Fruit fly (Drosophila melanogaster) whole organism, embryonic: ENCODE data around the gene CG13049.

Source experiments
- Blimp-1 ChIP-seq: fragments of 200-800 bp; sonication (Bioruptor generic); optimal IDR thresholded peaks from 3 replicates; lab custom pipeline; 2018; ENCODE audit warnings: missing biosample characterization, missing genetic modification characterization, mild to moderate bottlenecking, moderate library complexity, missing genetic modification reagents
- CG12104 ChIP-seq: fragments of 200-800 bp; sonication (Bioruptor generic); optimal IDR thresholded peaks from 3 replicates; lab custom pipeline; 2016; ENCODE audit warnings: missing biosample characterization, missing genetic modification characterization
- CG1647 ChIP-seq: fragments of 200-800 bp; sonication (Bioruptor generic); optimal IDR thresholded peaks from 3 replicates; lab custom pipeline; 2016; ENCODE audit warnings: missing biosample characterization, missing genetic modification characterization
- CG17361 ChIP-seq: fragments of 200-800 bp; sonication (Bioruptor generic); IDR thresholded peaks from 3 replicates; pipeline ENCODE4 v1.3.6; 2022; ENCODE audit warnings: missing biosample characterization, missing genetic modification characterization
- CG17829 ChIP-seq: fragments of 200-800 bp; optimal IDR thresholded peaks from 2 replicates; lab custom pipeline; 2019; ENCODE audit warnings: missing biosample characterization, mild to moderate bottlenecking, missing genetic modification characterization, moderate library complexity
- CG2199 ChIP-seq: fragments of 200-800 bp; sonication (Bioruptor generic); IDR thresholded peaks from 3 replicates; pipeline ENCODE4 v1.3.6; 2022; ENCODE audit warnings: missing biosample characterization, missing genetic modification characterization
- CG4617 ChIP-seq: fragments of 200-800 bp; sonication (Bioruptor generic); optimal IDR thresholded peaks from 3 replicates; lab custom pipeline; 2016; ENCODE audit warnings: missing biosample characterization, missing genetic modification characterization, borderline replicate concordance
- CG4730 ChIP-seq: fragments of 200-800 bp; sonication (Bioruptor generic); IDR thresholded peaks from 2 replicates; pipeline ENCODE4 v1.3.6; 2022; ENCODE audit warnings: missing biosample characterization, missing genetic modification characterization
- CG5180 ChIP-seq: fragments of 200-800 bp; sonication (Bioruptor generic); optimal IDR thresholded peaks from 3 replicates; lab custom pipeline; 2017; ENCODE audit warnings: missing biosample characterization, missing genetic modification characterization, mild to moderate bottlenecking, moderate library complexity, missing genetic modification reagents
- CG7372 ChIP-seq: fragments of 200-800 bp; sonication (Bioruptor generic); IDR thresholded peaks from 2 replicates; pipeline ENCODE4 v1.3.6; 2022; ENCODE audit warnings: missing biosample characterization, missing genetic modification characterization
- CG7745 ChIP-seq: fragments of 200-800 bp; sonication (Bioruptor generic); optimal IDR thresholded peaks from 2 replicates; lab custom pipeline; 2018; ENCODE audit warnings: missing biosample characterization, mild to moderate bottlenecking, missing genetic modification characterization, moderate library complexity
- CG9609 ChIP-seq: fragments of 200-800 bp; sonication (Bioruptor generic); optimal IDR thresholded peaks from 3 replicates; lab custom pipeline; 2016; ENCODE audit warnings: missing biosample characterization, missing genetic modification characterization
- CG9797 ChIP-seq: fragments of 200-800 bp; sonication (Bioruptor generic); optimal IDR thresholded peaks from 3 replicates; lab custom pipeline; 2018; ENCODE audit warnings: missing biosample characterization, mild to moderate bottlenecking, missing genetic modification characterization
- CG9817 ChIP-seq: fragments of 200-800 bp; sonication (Bioruptor generic); optimal IDR thresholded peaks from 2 replicates; lab custom pipeline; 2018; ENCODE audit warnings: missing biosample characterization, mild to moderate bottlenecking, missing genetic modification characterization, moderate library complexity
- Chrac-16 ChIP-seq: fragments of 200-800 bp; sonication (Bioruptor generic); optimal IDR thresholded peaks from 3 replicates; lab custom pipeline; 2016; ENCODE audit warnings: missing biosample characterization, missing genetic modification characterization
- NFAT ChIP-seq: fragments of 200-800 bp; sonication (Bioruptor generic); IDR thresholded peaks from 2 replicates; pipeline ENCODE4 v1.3.6; 2022; ENCODE audit warnings: missing biosample characterization, missing genetic modification characterization
- NfI ChIP-seq: fragments of 200-800 bp; sonication (Bioruptor generic); optimal IDR thresholded peaks from 3 replicates; lab custom pipeline; 2018; ENCODE audit warnings: missing biosample characterization, mild to moderate bottlenecking, missing genetic modification characterization, moderate library complexity
- Rx ChIP-seq: fragments of 200-800 bp; sonication (Bioruptor generic); IDR thresholded peaks from 2 replicates; pipeline ENCODE4 v1.3.6; 2022; ENCODE audit warnings: missing biosample characterization, missing genetic modification characterization
- Ssrp ChIP-seq: fragments of 200-800 bp; sonication (Bioruptor generic); optimal IDR thresholded peaks from 2 replicates; lab custom pipeline; 2018; ENCODE audit warnings: missing biosample characterization, mild to moderate bottlenecking, missing genetic modification characterization, moderate library complexity
- Usf ChIP-seq: fragments of 200-800 bp; sonication (Bioruptor generic); optimal IDR thresholded peaks from 2 replicates; lab custom pipeline; 2017; ENCODE audit warnings: missing genotype, missing biosample characterization, missing genetic modification characterization
- amos ChIP-seq: fragments of 200-800 bp; sonication (Bioruptor generic); IDR thresholded peaks from 2 replicates; pipeline ENCODE4 v1.3.6; 2022; ENCODE audit warnings: missing biosample characterization, missing genetic modification characterization; ENCODE audit not compliant: partially characterized antibody
- bsh ChIP-seq, 2 experiments: fragments of 200-800 bp; sonication (Bioruptor generic); optimal IDR thresholded peaks; 2 replicates each; lab custom pipeline; 2017 to 2018; ENCODE audit warnings: mild to moderate bottlenecking in 2 of 2, missing biosample characterization in 2 of 2, missing genetic modification characterization in 2 of 2, moderate library complexity in 1 of 2
- chinmo ChIP-seq: fragments of 200-800 bp; sonication (Bioruptor generic); IDR thresholded peaks from 4 replicates; pipeline ENCODE4 v1.3.6; 2022; ENCODE audit warnings: missing biosample characterization, missing genetic modification characterization; ENCODE audit not compliant: partially characterized antibody
- fd102C ChIP-seq: fragments of 200-800 bp; sonication (Bioruptor generic); optimal IDR thresholded peaks from 2 replicates; lab custom pipeline; 2018; ENCODE audit warnings: missing biosample characterization, mild to moderate bottlenecking, missing genetic modification characterization, moderate library complexity
- gcm ChIP-seq: fragments of 200-800 bp; sonication (Bioruptor generic); optimal IDR thresholded peaks from 2 replicates; lab custom pipeline; 2019; ENCODE audit warnings: missing biosample characterization, mild to moderate bottlenecking, missing genetic modification characterization, moderate library complexity
- ham ChIP-seq: fragments of 200-800 bp; sonication (Bioruptor generic); IDR thresholded peaks from 2 replicates; pipeline ENCODE4 v1.3.6; 2022; ENCODE audit warnings: missing biosample characterization, missing genetic modification characterization
- hb ChIP-seq: fragments of 200-800 bp; sonication (Bioruptor generic); IDR thresholded peaks from 3 replicates; pipeline ENCODE4 v1.3.6; 2022; ENCODE audit warnings: missing biosample characterization, missing genetic modification characterization; ENCODE audit not compliant: partially characterized antibody
- klu ChIP-seq: fragments of 200-800 bp; sonication (Bioruptor generic); IDR thresholded peaks from 2 replicates; pipeline ENCODE4 v1.3.6; 2022; ENCODE audit warnings: missing biosample characterization, missing genetic modification characterization
- nerfin-2 ChIP-seq: fragments of 200-800 bp; sonication (Bioruptor generic); IDR thresholded peaks from 2 replicates; pipeline ENCODE4 v1.3.6; 2022; ENCODE audit warnings: missing biosample characterization, missing genetic modification characterization; ENCODE audit not compliant: partially characterized antibody
- nom ChIP-seq: fragments of 200-800 bp; sonication (Bioruptor generic); optimal IDR thresholded peaks from 2 replicates; lab custom pipeline; 2017; ENCODE audit warnings: missing biosample characterization, missing genetic modification characterization, mild to moderate bottlenecking, moderate library complexity, missing genetic modification reagents
- sd ChIP-seq: fragments of 200-800 bp; sonication (Bioruptor generic); optimal IDR thresholded peaks from 3 replicates; lab custom pipeline; 2018; ENCODE audit warnings: missing biosample characterization, mild to moderate bottlenecking, missing genetic modification characterization, moderate library complexity
- vvl ChIP-seq: fragments of 200-800 bp; sonication (Bioruptor generic); IDR thresholded peaks from 2 replicates; pipeline ENCODE4 v1.3.6; 2022; ENCODE audit warnings: missing biosample characterization, missing genetic modification characterization

The CG13049 gene

dm6 chr3L:16270802-16271332, 10.9 kb downstream of the CG13049 start, which contains the start of the genes CG34248 and CG13067:
TSS of gene CG34248 (minus strand) at chr3L:16270902.
TSS of gene CG13067 (plus strand) at chr3L:16271282.
- no peak for TF ChIP-seq Ssrp
- no peak for TF ChIP-seq klu (GFP tag; lab: Robert Waterston, UW)
- no peak for TF ChIP-seq gcm
- TF ChIP-seq CG7372, result no peak
- TF ChIP-seq amos (GFP tag; lab: Robert Waterston, UW), result no peak
- TF ChIP-seq fd102C (GFP tag; lab: Kevin White, UChicago), result no peak
- TF ChIP-seq Rx, result no peak
- TF ChIP-seq CG9797 (GFP tag; lab: Kevin White, UChicago), result no peak
- peak; percentile 25; the same call in 1 of the 2 replicates for TF ChIP-seq vvl (GFP tag; lab: Robert Waterston, UW)
- no peak for TF ChIP-seq CG7745 (tag; lab: Kevin White, UChicago)
- no peak for TF ChIP-seq CG17829
- no peak for TF ChIP-seq CG1647
- peak; percentile 80 for TF ChIP-seq Blimp-1 (GFP tag; lab: Kevin White, UChicago)
- TF ChIP-seq NFAT, result no peak

- TF ChIP-seq vvl (GFP tag; lab: Robert Waterston, UW) (0 out of 2 replicates have a peak, but pooled peaks have one; percentile 39), CG4730 (GFP tag; lab: Robert Waterston, UW) (no peak), hb (GFP tag; lab: Robert Waterston, UW) (0 out of 3 replicates have a peak, but pooled peaks have one; percentile 16)
Measured at dm6 chr3L:16269092-16269491, 12.6 kb downstream of the CG13049 start, which contains the start of gene CG13068. TSS of gene CG13068 (plus strand) at chr3L:16269392.

dm6 chr3L:16268106-16268733, 13.5 kb downstream of the CG13049 start, which contains the start of gene CG4950:
TSS of gene CG4950 (minus strand) at chr3L:16268156.
- no peak for TF ChIP-seq CG17361 (GFP tag; lab: Robert Waterston, UW)
- no peak for TF ChIP-seq ham (GFP tag; lab: Robert Waterston, UW)
- TF ChIP-seq bsh (GFP tag; optimal IDR thresholded peaks at IDR 0.05; lab: Kevin White, UChicago), result peak in 1 of 2 experiments; percentile 9
- no peak for TF ChIP-seq CG4617 (GFP tag; lab: Kevin White, UChicago)
- TF ChIP-seq CG2199, result no peak
- no peak for TF ChIP-seq CG12104
- no peak for TF ChIP-seq sd (tag; lab: Kevin White, UChicago)
- TF ChIP-seq Chrac-16 (GFP tag; lab: Kevin White, UChicago), result no peak
- no peak for TF ChIP-seq Usf
- no peak for TF ChIP-seq nerfin-2 (GFP tag; lab: Robert Waterston, UW)
- TF ChIP-seq NfI, result no peak
- no peak for TF ChIP-seq chinmo
- no peak for TF ChIP-seq CG9817 (tag; lab: Kevin White, UChicago)
- TF ChIP-seq nom (GFP tag; lab: Kevin White, UChicago), result peak; percentile 15
- no peak for TF ChIP-seq CG5180 (GFP tag; lab: Kevin White, UChicago)

dm6 chr3L:16265000-16265399, 16.7 kb downstream of the CG13049 start, which contains the start of the genes CG13051 and CG13069:
TSS of gene CG13051 (minus strand) at chr3L:16265100.
TSS of gene CG13069 (plus strand) at chr3L:16265385.
- 0 out of 4 replicates have a peak, but pooled peaks have one; percentile 15 for TF ChIP-seq chinmo
- no peak for TF ChIP-seq CG9609 (GFP tag; lab: Kevin White, UChicago)
